Fruit fly (Drosophila melanogaster) whole organism, embryonic: Measurements from ENCODE around the gene Naxd.
A peak's percentile ranks its signal among the peaks of the same experiment; 100 is the strongest.

Experiments
- Atf3 ChIP-seq: fragments of 200-800 bp; sonication (Bioruptor generic); optimal IDR thresholded peaks from 3 replicates; lab custom pipeline; 2016; ENCODE audit warnings: missing biosample characterization, missing genetic modification characterization
- CG10565 ChIP-seq: fragments of 200-800 bp; sonication (Bioruptor generic); optimal IDR thresholded peaks from 3 replicates; lab custom pipeline; 2016; ENCODE audit warnings: missing biosample characterization, mild to moderate bottlenecking, missing genetic modification characterization
- CG11398 ChIP-seq: fragments of 200-800 bp; sonication (Bioruptor generic); optimal IDR thresholded peaks from 2 replicates; lab custom pipeline; 2016; ENCODE audit warnings: missing biosample characterization, missing genetic modification characterization
- CG12236 ChIP-seq: fragments of 200-800 bp; sonication (Bioruptor generic); optimal IDR thresholded peaks from 2 replicates; lab custom pipeline; 2016; ENCODE audit warnings: missing biosample characterization, missing genetic modification characterization
- CG13424 ChIP-seq: fragments of 200-800 bp; sonication (Bioruptor generic); optimal IDR thresholded peaks from 2 replicates; lab custom pipeline; 2019; ENCODE audit warnings: missing biosample characterization, mild to moderate bottlenecking, missing genetic modification characterization, moderate library complexity
- CG14667 ChIP-seq: fragments of 200-800 bp; sonication (Bioruptor generic); IDR thresholded peaks from 2 replicates; pipeline ENCODE4 v1.3.6; 2022; ENCODE audit warnings: missing biosample characterization, missing genetic modification characterization
- CG15011 ChIP-seq: fragments of 200-800 bp; sonication (Bioruptor generic); optimal IDR thresholded peaks from 3 replicates; lab custom pipeline; 2018; ENCODE audit warnings: missing biosample characterization, mild to moderate bottlenecking, missing genetic modification characterization
- CG15269 ChIP-seq: fragments of 200-800 bp; sonication (Bioruptor generic); optimal IDR thresholded peaks from 2 replicates; lab custom pipeline; 2018; ENCODE audit warnings: missing biosample characterization, mild to moderate bottlenecking, missing genetic modification characterization, moderate library complexity
- CG15479 ChIP-seq: fragments of 200-800 bp; sonication (Bioruptor generic); optimal IDR thresholded peaks from 3 replicates; lab custom pipeline; 2019; ENCODE audit warnings: missing biosample characterization, mild to moderate bottlenecking, missing genetic modification characterization, moderate library complexity
- CG2129 ChIP-seq: fragments of 200-800 bp; sonication (Bioruptor generic); IDR thresholded peaks from 2 replicates; pipeline ENCODE4 v1.3.6; 2022; ENCODE audit warnings: missing biosample characterization, missing genetic modification characterization; ENCODE audit not compliant: partially characterized antibody
- CG2678 ChIP-seq: fragments of 200-800 bp; sonication (Bioruptor generic); optimal IDR thresholded peaks from 3 replicates; lab custom pipeline; 2019; ENCODE audit warnings: missing biosample characterization, mild to moderate bottlenecking, missing genetic modification characterization, moderate library complexity
- CG2712 ChIP-seq: fragments of 200-800 bp; optimal IDR thresholded peaks from 3 replicates; lab custom pipeline; 2019; ENCODE audit warnings: missing biosample characterization, mild to moderate bottlenecking, missing genetic modification characterization, moderate library complexity
- CG2889 ChIP-seq: fragments of 200-800 bp; sonication (Bioruptor generic); IDR thresholded peaks from 3 replicates; pipeline ENCODE4 v1.3.6; 2022; ENCODE audit warnings: missing biosample characterization, missing genetic modification characterization
- CG3838 ChIP-seq: fragments of 200-800 bp; sonication (Bioruptor generic); optimal IDR thresholded peaks from 3 replicates; lab custom pipeline; 2016; ENCODE audit warnings: missing biosample characterization, missing genetic modification characterization
- CG6689 ChIP-seq: fragments of 200-800 bp; sonication (Bioruptor generic); IDR thresholded peaks from 2 replicates; pipeline ENCODE4 v1.3.6; 2022; ENCODE audit warnings: missing biosample characterization, missing genetic modification characterization
- CG8765 ChIP-seq: fragments of 200-800 bp; sonication (Bioruptor generic); IDR thresholded peaks from 2 replicates; pipeline ENCODE4 v1.3.6; 2022; ENCODE audit warnings: missing biosample characterization, missing genetic modification characterization
- CG9437 ChIP-seq: fragments of 200-800 bp; sonication (Bioruptor generic); optimal IDR thresholded peaks from 2 replicates; lab custom pipeline; 2018; ENCODE audit warnings: missing biosample characterization, mild to moderate bottlenecking, missing genetic modification characterization
- CTCF ChIP-seq: fragments of 200-800 bp; sonication (Bioruptor generic); optimal IDR thresholded peaks from 2 replicates; lab custom pipeline; 2017; ENCODE audit warnings: missing biosample characterization, mild to moderate bottlenecking, missing genetic modification characterization, moderate library complexity
- Dfd ChIP-seq, 2 experiments: fragments of >200 bp; optimal IDR thresholded peaks; 2 replicates each; lab custom pipeline; 2017; ENCODE audit warnings: missing biosample characterization in 2 of 2, missing genetic modification characterization in 2 of 2
- Ets65A ChIP-seq: fragments of 200-800 bp; sonication (Bioruptor generic); peaks from one replicate; lab custom pipeline; 2016; ENCODE audit warnings: missing biosample characterization, missing genetic modification characterization
- Fer3 ChIP-seq: fragments of 200-800 bp; sonication (Bioruptor generic); optimal IDR thresholded peaks from 2 replicates; lab custom pipeline; 2018; ENCODE audit warnings: missing biosample characterization, mild to moderate bottlenecking, missing genetic modification characterization, moderate library complexity
- HLH54F ChIP-seq: fragments of 200-800 bp; sonication (Bioruptor generic); optimal IDR thresholded peaks from 3 replicates; lab custom pipeline; 2016; ENCODE audit warnings: missing biosample characterization, missing genetic modification characterization
- Hand ChIP-seq: fragments of 200-800 bp; sonication (Bioruptor generic); optimal IDR thresholded peaks from 2 replicates; lab custom pipeline; 2017; ENCODE audit warnings: mild to moderate bottlenecking, missing biosample characterization, missing genetic modification reagents, missing genetic modification characterization
- Jarid2 ChIP-seq: fragments of 200-800 bp; sonication (Bioruptor generic); optimal IDR thresholded peaks from 3 replicates; lab custom pipeline; 2017; ENCODE audit warnings: mild to moderate bottlenecking, missing biosample characterization, missing genetic modification reagents, missing genetic modification characterization
- MBD-R2 ChIP-seq: fragments of 200-800 bp; sonication (Bioruptor generic); IDR thresholded peaks from 2 replicates; pipeline ENCODE4 v1.3.6; 2022; ENCODE audit warnings: missing biosample characterization, missing genetic modification characterization
- MTF-1 ChIP-seq: fragments of 200-800 bp; sonication (Bioruptor generic); optimal IDR thresholded peaks from 2 replicates; lab custom pipeline; 2018; ENCODE audit warnings: missing biosample characterization, mild to moderate bottlenecking, missing genetic modification characterization, borderline replicate concordance
- Meics ChIP-seq: fragments of 200-800 bp; sonication (Bioruptor generic); optimal IDR thresholded peaks from 2 replicates; lab custom pipeline; 2017; ENCODE audit warnings: missing biosample characterization, mild to moderate bottlenecking, missing genetic modification characterization
- NFAT ChIP-seq: fragments of 200-800 bp; sonication (Bioruptor generic); IDR thresholded peaks from 2 replicates; pipeline ENCODE4 v1.3.6; 2022; ENCODE audit warnings: missing biosample characterization, missing genetic modification characterization
- Sox100B ChIP-seq: fragments of 200-800 bp; sonication (Bioruptor generic); optimal IDR thresholded peaks from 3 replicates; lab custom pipeline; 2018; ENCODE audit warnings: missing biosample characterization, mild to moderate bottlenecking, missing genetic modification characterization
- Spps ChIP-seq: fragments of 200-800 bp; sonication (Bioruptor generic); optimal IDR thresholded peaks from 2 replicates; lab custom pipeline; 2018; ENCODE audit warnings: missing biosample characterization, mild to moderate bottlenecking, missing genetic modification characterization
- ara ChIP-seq: fragments of 200-800 bp; sonication (Bioruptor generic); IDR thresholded peaks from 2 replicates; pipeline ENCODE4 v1.3.6; 2022; ENCODE audit warnings: missing biosample characterization, missing genetic modification characterization
- corto ChIP-seq: fragments of 200-800 bp; sonication (Bioruptor generic); optimal IDR thresholded peaks from 2 replicates; lab custom pipeline; 2016; ENCODE audit warnings: missing biosample characterization, mild to moderate bottlenecking, missing genetic modification characterization, moderate library complexity
- crol ChIP-seq: fragments of 200-800 bp; sonication (Bioruptor generic); IDR thresholded peaks from 2 replicates; pipeline ENCODE4 v1.3.6; 2022; ENCODE audit warnings: missing biosample characterization, missing genetic modification characterization
- dmrt11E ChIP-seq: fragments of 200-800 bp; sonication (Bioruptor generic); optimal IDR thresholded peaks from 3 replicates; lab custom pipeline; 2018; ENCODE audit warnings: missing biosample characterization, mild to moderate bottlenecking, missing genetic modification characterization, moderate library complexity
- dysf ChIP-seq: fragments of 200-800 bp; sonication (Bioruptor generic); IDR thresholded peaks from 3 replicates; pipeline ENCODE4 v1.3.6; 2022; ENCODE audit warnings: missing biosample characterization, missing genetic modification characterization
- grau ChIP-seq: fragments of 200-800 bp; optimal IDR thresholded peaks from 3 replicates; lab custom pipeline; 2019; ENCODE audit warnings: missing biosample characterization, mild to moderate bottlenecking, missing genetic modification characterization, moderate library complexity
- jigr1 ChIP-seq: fragments of 200-800 bp; sonication (Bioruptor generic); IDR thresholded peaks from 3 replicates; pipeline ENCODE4 v1.3.6; 2022; ENCODE audit warnings: missing biosample characterization, missing genetic modification characterization
- lmd ChIP-seq: fragments of 200-800 bp; sonication (Bioruptor generic); IDR thresholded peaks from 2 replicates; pipeline ENCODE4 v1.3.6; 2022; ENCODE audit warnings: missing biosample characterization, missing genetic modification characterization
- lov ChIP-seq, 2 experiments: fragments of 200-800 bp in 1 of 2; fragments of >200 bp in 1 of 2; sonication (Bioruptor generic) in 1 of 2; IDR thresholded peaks in 1 of 2; optimal IDR thresholded peaks in 1 of 2; 2 replicates in 1 of 2; 3 replicates in 1 of 2; pipeline versions ENCODE4 v1.3.6 to Lab custom; 2017 to 2022; ENCODE audit warnings: missing biosample characterization in 1 of 2, missing genetic modification characterization in 1 of 2
- mirr ChIP-seq: fragments of 200-800 bp; sonication (Bioruptor generic); optimal IDR thresholded peaks from 3 replicates; lab custom pipeline; 2018; ENCODE audit warnings: missing biosample characterization, mild to moderate bottlenecking, missing genetic modification characterization
- nom ChIP-seq: fragments of 200-800 bp; sonication (Bioruptor generic); optimal IDR thresholded peaks from 2 replicates; lab custom pipeline; 2017; ENCODE audit warnings: missing biosample characterization, missing genetic modification characterization, mild to moderate bottlenecking, moderate library complexity, missing genetic modification reagents
- sc ChIP-seq, 3 experiments: fragments of >200 bp in 2 of 3; fragments of 200-800 bp in 1 of 3; sonication (Bioruptor generic) in 1 of 3; optimal IDR thresholded peaks; 2 replicates in 2 of 3; 3 replicates in 1 of 3; lab custom pipeline; 2017; ENCODE audit warnings: mild to moderate bottlenecking in 1 of 3, missing biosample characterization in 1 of 3, missing genetic modification characterization in 1 of 3, missing genetic modification reagents in 1 of 3
- shn ChIP-seq: fragments of 200-800 bp; sonication (Bioruptor generic); optimal IDR thresholded peaks from 3 replicates; lab custom pipeline; 2016; ENCODE audit warnings: missing biosample characterization, missing genetic modification characterization
- stwl ChIP-seq: fragments of 200-800 bp; sonication (Bioruptor generic); optimal IDR thresholded peaks from 3 replicates; lab custom pipeline; 2018; ENCODE audit warnings: missing biosample characterization, mild to moderate bottlenecking, missing genetic modification characterization, moderate library complexity
- sug ChIP-seq: fragments of 200-800 bp; optimal IDR thresholded peaks from 2 replicates; lab custom pipeline; 2019; ENCODE audit warnings: missing biosample characterization, mild to moderate bottlenecking, missing genetic modification characterization, moderate library complexity
- tup ChIP-seq: fragments of 200-800 bp; sonication (Bioruptor generic); optimal IDR thresholded peaks from 2 replicates; lab custom pipeline; 2016; ENCODE audit warnings: missing biosample characterization, mild to moderate bottlenecking, missing genetic modification characterization, moderate library complexity
- unpg ChIP-seq: fragments of 200-800 bp; sonication (Bioruptor generic); optimal IDR thresholded peaks from 3 replicates; lab custom pipeline; 2018; ENCODE audit warnings: missing biosample characterization, mild to moderate bottlenecking, missing genetic modification characterization, moderate library complexity
- vnd ChIP-seq: fragments of 200-800 bp; sonication (Bioruptor generic); IDR thresholded peaks from 3 replicates; pipeline ENCODE4 v1.3.6; 2022; ENCODE audit warnings: missing biosample characterization, missing genetic modification characterization; ENCODE audit not compliant: partially characterized antibody
- zen2 ChIP-seq: fragments of 200-800 bp; sonication (Bioruptor generic); IDR thresholded peaks from 3 replicates; pipeline ENCODE4 v1.3.6; 2022; ENCODE audit warnings: missing biosample characterization, missing genetic modification characterization; ENCODE audit not compliant: partially characterized antibody

The Naxd gene

dm6 chr3L:19097665-19098082 lies at the start of gene Naxd, which contains the start of gene CG14079 (continued):
- peak; percentile 62 for TF ChIP-seq CG14667 (GFP tag; lab: Robert Waterston, UW)
- peak; percentile 38 for TF ChIP-seq Sox100B (GFP tag; lab: Kevin White, UChicago)
- no peak for TF ChIP-seq sc (optimal IDR thresholded peaks at IDR 0.05; lab: Kevin White, UChicago)
- peak; percentile 15 for TF ChIP-seq sc (GFP tag; optimal IDR thresholded peaks at IDR 0.05; lab: Kevin White, UChicago)
- peak; percentile 67 for TF ChIP-seq MBD-R2
- TF ChIP-seq dmrt11E (tag; lab: Kevin White, UChicago), result peak; percentile 55
- TF ChIP-seq dysf (GFP tag; lab: Robert Waterston, UW), result peak; percentile 74; the same call in 2 of the 3 replicates
- TF ChIP-seq CG13424 (tag; lab: Kevin White, UChicago), result peak; percentile 82
- TF ChIP-seq CTCF (GFP tag; lab: Kevin White, UChicago), result no peak
- TF ChIP-seq CG2678 (tag; lab: Kevin White, UChicago), result no peak
- peak; percentile 40 for TF ChIP-seq Fer3
- peak; percentile 19 for TF ChIP-seq Meics (GFP tag; lab: Kevin White, UChicago)
- no peak for TF ChIP-seq shn (GFP tag; lab: Kevin White, UChicago)
- no peak for TF ChIP-seq MTF-1 (GFP tag; lab: Kevin White, UChicago)
- peak; percentile 78 for TF ChIP-seq grau (tag; lab: Kevin White, UChicago)
- peak; percentile 34; the same call in 1 of the 2 replicates for TF ChIP-seq CG6689
- TF ChIP-seq Hand, result no peak
- peak; percentile 61 for TF ChIP-seq nom
- TF ChIP-seq Dfd (GFP tag; optimal IDR thresholded peaks at IDR 0.05; lab: Kevin White, UChicago), result no peak
- peak; percentile 21 for TF ChIP-seq Spps (tag; lab: Kevin White, UChicago)
- no peak for TF ChIP-seq mirr
- peak; percentile 64 for TF ChIP-seq sug
- TF ChIP-seq CG2889, result 0 out of 3 replicates have a peak, but pooled peaks have one; percentile 49
- 0 out of 3 replicates have a peak, but pooled peaks have one; percentile 26 for TF ChIP-seq jigr1 (GFP tag; lab: Robert Waterston, UW)
- TF ChIP-seq CG3838 (GFP tag; lab: Kevin White, UChicago), result no peak
- no peak for TF ChIP-seq lov (optimal IDR thresholded peaks at IDR 0.05; lab: Kevin White, UChicago)
- 0 out of 3 replicates have a peak, but pooled peaks have one; percentile 17 for TF ChIP-seq lov (GFP tag; IDR thresholded peaks at IDR 0.05; lab: Robert Waterston, UW)
- peak; percentile 73 for TF ChIP-seq CG2712 (tag; lab: Kevin White, UChicago)
- no peak for TF ChIP-seq CG15011 (GFP tag; lab: Kevin White, UChicago)
- TF ChIP-seq Atf3 (GFP tag; lab: Kevin White, UChicago), result no peak
- TF ChIP-seq CG8765 (GFP tag; lab: Robert Waterston, UW), result peak; percentile 11; the same call in 1 of the 2 replicates
- TF ChIP-seq CG2129 (GFP tag; lab: Robert Waterston, UW), result no peak
- TF ChIP-seq Jarid2 (GFP tag; lab: Kevin White, UChicago), result no peak
- peak; percentile 77 for TF ChIP-seq unpg
- no peak for TF ChIP-seq zen2 (GFP tag; lab: Robert Waterston, UW)
- peak; percentile 77 for TF ChIP-seq CG15269 (tag; lab: Kevin White, UChicago)
- TF ChIP-seq lmd (GFP tag; lab: Robert Waterston, UW), result peak; percentile 59
- no peak for TF ChIP-seq CG11398 (GFP tag; lab: Kevin White, UChicago)
- TF ChIP-seq vnd (GFP tag; lab: Robert Waterston, UW), result 0 out of 3 replicates have a peak, but pooled peaks have one; percentile 26
- no peak for TF ChIP-seq CG12236 (GFP tag; lab: Kevin White, UChicago)
- peak; percentile 90 for TF ChIP-seq Ets65A (GFP tag; lab: Kevin White, UChicago)
- peak; percentile 36 for TF ChIP-seq HLH54F
- no peak for TF ChIP-seq crol
- TF ChIP-seq stwl (tag; lab: Kevin White, UChicago), result peak; percentile 7
- TF ChIP-seq CG15479 (GFP tag; lab: Kevin White, UChicago), result no peak
- peak; percentile 40 for TF ChIP-seq CG9437 (GFP tag; lab: Kevin White, UChicago)
- TF ChIP-seq NFAT, result 0 out of 2 replicates have a peak, but pooled peaks have one; percentile 37
- no peak for TF ChIP-seq corto (GFP tag; lab: Kevin White, UChicago)
- TF ChIP-seq CG10565, result no peak
- no peak; the same call in 1 of the 2 replicates for TF ChIP-seq ara (GFP tag; lab: Robert Waterston, UW)
- no peak for TF ChIP-seq tup
